Worm (Caenorhabditis elegans): ENCODE results near the gene B0302.5.

The B0302.5 gene

DNA sequence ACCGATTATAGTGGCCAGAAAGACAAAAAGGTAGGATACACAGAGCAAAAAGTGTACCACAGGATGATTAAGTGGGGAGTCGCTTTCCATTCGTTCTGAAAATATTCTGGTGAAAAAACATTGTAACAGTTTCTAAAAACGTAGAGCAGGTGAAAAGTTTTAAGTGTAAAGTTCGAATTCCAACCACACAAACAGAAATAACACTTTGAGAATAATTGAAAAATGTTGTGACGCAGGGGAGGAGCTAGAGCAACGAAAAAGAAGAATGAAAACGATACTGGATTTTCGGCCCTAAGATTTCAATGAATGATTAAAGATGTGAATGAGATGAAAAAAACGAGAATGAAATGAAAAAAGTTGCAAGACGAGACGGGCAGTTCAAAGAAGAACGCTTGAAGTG, 37.1 kb downstream of the B0302.5 start, which contains the start of gene npr-21:
npr-21 (minus strand) TSS at position 101 of the 400 bp plus-strand sequence.
- no peak for TF ChIP-seq fos-1 (tag; optimal IDR thresholded peaks at IDR 0.05)
- TF ChIP-seq ztf-11 (tag; optimal IDR thresholded peaks at IDR 0.05) = no peak
- TF ChIP-seq nhr-23 (tag; optimal IDR thresholded peaks at IDR 0.05) = no peak

- TF ChIP-seq egl-27 (tag; optimal IDR thresholded peaks at IDR 0.05) (no peak), tbx-2 (tag; optimal IDR thresholded peaks at IDR 0.05) (no peak), ztf-4 (tag; optimal IDR thresholded peaks at IDR 0.05) (no peak), ama-1 (optimal IDR thresholded peaks at IDR 0.05) (no peak)
Observed at ce11 chrX:17157089-17157488, 37.8 kb downstream of the B0302.5 start.

ce11 chrX:17151160-17151711, 43.7 kb downstream of the B0302.5 start, which contains the start of gene mdt-1.2:
mdt-1.2 (plus strand) TSS chrX:17151522.
- no peak for TF ChIP-seq eor-1 (tag; optimal IDR thresholded peaks at IDR 0.05)
- TF ChIP-seq ztf-4 (tag; optimal IDR thresholded peaks at IDR 0.05) = no peak
- TF ChIP-seq pha-4 (tag; optimal IDR thresholded peaks at IDR 0.05) = peak; percentile 91
- peak; percentile 84 for TF ChIP-seq nfya-1 (tag; optimal IDR thresholded peaks at IDR 0.05; ENCODE audit: insufficient read depth)
- TF ChIP-seq R02D3.7 (tag; optimal IDR thresholded peaks at IDR 0.05) = no peak
- peak; percentile 41 for TF ChIP-seq lin-15B (tag; optimal IDR thresholded peaks at IDR 0.05)
- TF ChIP-seq lin-39 (tag; optimal IDR thresholded peaks at IDR 0.05) = peak; percentile 62
- TF ChIP-seq pqm-1 (tag; optimal IDR thresholded peaks at IDR 0.05) = peak; percentile 58
- peak; percentile 69 for TF ChIP-seq egl-5 (tag; optimal IDR thresholded peaks at IDR 0.05)
- peak; percentile 67 for TF ChIP-seq sea-2 (GFP tag; optimal IDR thresholded peaks at IDR 0.05)
- peak; percentile 54 for TF ChIP-seq tbx-2 (tag; optimal IDR thresholded peaks at IDR 0.05)
- peak; percentile 17 for TF ChIP-seq egl-27 (tag; optimal IDR thresholded peaks at IDR 0.05)
- peak; percentile 65 for TF ChIP-seq snpc-4 (tag; optimal IDR thresholded peaks at IDR 0.05)
- TF ChIP-seq nhr-43 (tag; optimal IDR thresholded peaks at IDR 0.05; ENCODE audit: poor library complexity, severe bottlenecking) = peak; percentile 48
- peak; percentile 13 for TF ChIP-seq lsy-12 (tag; optimal IDR thresholded peaks at IDR 0.05)
- peak; percentile 62 for TF ChIP-seq nhr-25 (tag; optimal IDR thresholded peaks at IDR 0.05)
- no peak for TF ChIP-seq ceh-9 (tag; optimal IDR thresholded peaks at IDR 0.05)
- no peak for TF ChIP-seq nhr-67 (tag; optimal IDR thresholded peaks at IDR 0.05)
- TF ChIP-seq fkh-2 (tag; optimal IDR thresholded peaks at IDR 0.05) = no peak
- TF ChIP-seq elt-2 (tag; optimal IDR thresholded peaks at IDR 0.05) = peak; percentile 50
- peak; percentile 6 for TF ChIP-seq ceh-28 (tag; optimal IDR thresholded peaks at IDR 0.05)
- peak; percentile 84 for TF ChIP-seq hmg-11 (tag; optimal IDR thresholded peaks at IDR 0.05)
- TF ChIP-seq elt-1 (tag; optimal IDR thresholded peaks at IDR 0.05) = peak; percentile 24
- TF ChIP-seq nhr-23 (tag; optimal IDR thresholded peaks at IDR 0.05) = peak; percentile 52
- no peak for TF ChIP-seq nhr-12 (tag; optimal IDR thresholded peaks at IDR 0.05)

- TF ChIP-seq nhr-43 (tag; optimal IDR thresholded peaks at IDR 0.05; ENCODE audit: poor library complexity, severe bottlenecking) (no peak), nfya-1 (tag; optimal IDR thresholded peaks at IDR 0.05; ENCODE audit: insufficient read depth) (peak; percentile 4), nhr-23 (tag; optimal IDR thresholded peaks at IDR 0.05) (no peak), lin-39 (tag; optimal IDR thresholded peaks at IDR 0.05) (peak; percentile 31)
Observed at ce11 chrX:17149877-17150490, 45.0 kb downstream of the B0302.5 start, which contains the start of gene T23C6.4. T23C6.4 (minus strand) TSS chrX:17149927.

ce11 chrX:17146545-17146944, 48.4 kb downstream of the B0302.5 start:
- no peak for TF ChIP-seq lin-39 (tag; optimal IDR thresholded peaks at IDR 0.05)
- no peak for TF ChIP-seq nhr-77 (tag; optimal IDR thresholded peaks at IDR 0.05)
- peak; percentile 14 for TF ChIP-seq jun-1 (tag; optimal IDR thresholded peaks at IDR 0.05)
- no peak for TF ChIP-seq elt-3 (tag; optimal IDR thresholded peaks at IDR 0.05)
- peak; percentile 55 for TF ChIP-seq pqm-1 (tag; optimal IDR thresholded peaks at IDR 0.05)
- TF ChIP-seq nhr-237 (tag; optimal IDR thresholded peaks at IDR 0.05) = no peak
- TF ChIP-seq pha-4 (tag; optimal IDR thresholded peaks at IDR 0.05) = peak; percentile 6
- TF ChIP-seq nhr-76 (tag; optimal IDR thresholded peaks at IDR 0.05) = no peak
- peak; percentile 68 for TF ChIP-seq elt-2 (tag; optimal IDR thresholded peaks at IDR 0.05)
- TF ChIP-seq ama-1 (optimal IDR thresholded peaks at IDR 0.05) = no peak
